Worm (Caenorhabditis elegans) whole organism, L2 larva: ENCODE measurements around the gene C16C8.11.

Experiments
- ZK546.5 ChIP-seq: sonication (generic microtip); optimal IDR thresholded peaks from 2 replicates; lab custom pipeline; 2017; ENCODE audit warnings: missing biosample characterization, missing genetic modification characterization
- ama-1 ChIP-seq: fragments of 150-350 bp; optimal IDR thresholded peaks from 2 replicates; lab custom pipeline; 2018; ENCODE audit warnings: inconsistent platforms
- ceh-82 ChIP-seq: fragments of 150-350 bp; optimal IDR thresholded peaks from 2 replicates; lab custom pipeline; 2014; ENCODE audit warnings: missing biosample characterization, missing genetic modification characterization
- egl-27 ChIP-seq: sonication (generic microtip); optimal IDR thresholded peaks from 3 replicates; lab custom pipeline; 2017; ENCODE audit warnings: missing biosample characterization, missing genetic modification reagents, missing genetic modification characterization
- lin-39 ChIP-seq: fragments of 150-350 bp; optimal IDR thresholded peaks from 2 replicates; lab custom pipeline; 2014; ENCODE audit warnings: missing biosample characterization, missing genetic modification reagents, missing genetic modification characterization
- mab-5 ChIP-seq: fragments of 150-350 bp; optimal IDR thresholded peaks from 2 replicates; lab custom pipeline; 2014; ENCODE audit warnings: missing biosample characterization, missing genetic modification characterization
- nhr-11 ChIP-seq: fragments of 150-350 bp; optimal IDR thresholded peaks from 2 replicates; lab custom pipeline; 2014; ENCODE audit warnings: missing biosample characterization, missing genetic modification characterization
- nhr-21 ChIP-seq: fragments of 150-350 bp; optimal IDR thresholded peaks from 2 replicates; lab custom pipeline; 2014; ENCODE audit warnings: missing biosample characterization, missing genetic modification characterization
- nhr-25 ChIP-seq: fragments of 150-350 bp; sonication (generic microtip); optimal IDR thresholded peaks from 3 replicates; lab custom pipeline; 2014; ENCODE audit warnings: missing biosample characterization, missing genetic modification characterization
- peb-1 ChIP-seq: fragments of 150-350 bp; optimal IDR thresholded peaks from 2 replicates; lab custom pipeline; 2014; ENCODE audit warnings: missing biosample characterization, missing genetic modification characterization
- skn-1 ChIP-seq: sonication (generic microtip); optimal IDR thresholded peaks from 2 replicates; lab custom pipeline; 2017; ENCODE audit warnings: missing biosample characterization, missing genetic modification characterization

DNA sequence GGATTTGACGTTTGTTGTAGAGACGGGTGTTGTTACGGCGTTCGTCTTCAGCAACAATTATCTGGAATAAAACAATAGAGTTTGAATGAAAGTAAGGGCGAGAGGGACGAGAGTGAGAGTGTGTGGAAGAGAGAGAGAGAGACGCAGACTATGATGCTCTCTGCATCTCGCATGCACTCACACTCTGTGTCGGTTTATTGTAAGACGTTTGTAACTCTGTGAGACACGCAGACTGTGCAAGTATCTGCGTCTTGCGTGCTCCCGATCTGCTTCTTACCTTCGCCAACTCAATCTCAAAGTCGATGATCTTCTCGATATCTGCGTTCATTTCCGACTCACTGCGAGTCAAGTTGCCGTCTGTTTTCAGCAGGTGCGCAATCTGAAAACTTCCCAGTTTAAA lies 30.6 kb upstream of the C16C8.11 start:
- TF ChIP-seq nhr-25 (tag; lab: Kevin White, UChicago) (no peak), ceh-82 (tag; lab: Kevin White, UChicago) (no peak), mab-5 (no peak), nhr-21 (tag; lab: Kevin White, UChicago) (no peak), lin-39 (tag; lab: Kevin White, UChicago) (no peak), egl-27 (tag; lab: Kevin White, UChicago) (no peak), ama-1 (lab: Kevin White, UChicago) (no peak), peb-1 (tag; lab: Kevin White, UChicago) (no peak), skn-1 (tag; lab: Kevin White, UChicago) (no peak), ZK546.5 (tag; lab: Kevin White, UChicago) (no peak), nhr-11 (tag; lab: Kevin White, UChicago) (no peak)
